Fruit fly (Drosophila melanogaster): ENCODE data around the gene AdamTS-A.

DNA sequence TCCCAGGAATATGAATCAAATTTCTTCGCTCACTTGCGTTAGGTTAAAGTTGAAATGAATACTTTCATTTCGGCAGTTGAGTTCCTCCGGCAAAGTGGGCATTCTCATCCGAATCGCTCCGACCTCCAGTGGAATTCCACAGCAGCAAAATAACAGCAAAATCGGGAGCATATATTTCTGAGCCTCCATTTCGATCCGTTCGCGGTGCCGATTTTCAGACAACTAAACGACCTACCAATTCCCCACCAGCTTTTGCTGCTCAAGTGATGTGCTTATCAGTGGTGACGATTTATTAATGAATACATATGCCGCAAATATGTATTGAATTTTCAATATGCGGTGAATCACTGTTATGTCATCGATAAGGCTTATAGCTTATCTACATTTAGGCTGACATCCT is 32.6 kb upstream of the AdamTS-A start, which contains the start of gene CG44014:
- no peak for TF ChIP-seq pad (GFP tag; optimal IDR thresholded peaks at IDR 0.05)
- no peak for TF ChIP-seq toe (GFP tag; optimal IDR thresholded peaks at IDR 0.05)
